Worm (Caenorhabditis elegans) whole organism, L4 larva: ENCODE data around the gene C16C8.18.

Source experiments
- mdl-1 ChIP-seq, 2 experiments: fragments of 150-350 bp in 1 of 2; sonication (generic microtip) in 1 of 2; optimal IDR thresholded peaks; 2 replicates each; lab custom pipeline; 2014 to 2017; ENCODE audit warnings: missing biosample characterization in 2 of 2, missing genetic modification characterization in 2 of 2
- mxl-3 ChIP-seq: fragments of 200-800 bp; sonication (Bioruptor generic); optimal IDR thresholded peaks from 2 replicates; lab custom pipeline; 2018; ENCODE audit warnings: mild to moderate bottlenecking, missing genetic modification characterization, missing compliant biosample characterization
- nhr-237 ChIP-seq: sonication (generic microtip); optimal IDR thresholded peaks from 2 replicates; lab custom pipeline; 2017; ENCODE audit warnings: missing biosample characterization, missing genetic modification characterization

- TF ChIP-seq mdl-1 (tag; optimal IDR thresholded peaks at IDR 0.05; lab: Kevin White, UChicago) (no peak), nhr-237 (tag; lab: Kevin White, UChicago) (no peak), mxl-3 (GFP tag; lab: Kevin White, UChicago) (no peak)
Observed at ce11 chrII:3399212-3399611, 30.3 kb upstream of the C16C8.18 start, which contains the start of gene nep-9.
